Worm (Caenorhabditis elegans) whole organism, late embryonic: ENCODE data around the gene wrt-4.

Experiments used
- T23F11.4 ChIP-seq: fragments of 200-800 bp; sonication (Bioruptor generic); optimal IDR thresholded peaks from 2 replicates; lab custom pipeline; 2018; ENCODE audit warnings: mild to moderate bottlenecking, missing genetic modification characterization, missing compliant biosample characterization
- fkh-10 ChIP-seq: fragments of 150-350 bp; optimal IDR thresholded peaks from 2 replicates; lab custom pipeline; 2014; ENCODE audit warnings: missing biosample characterization, missing genetic modification reagents, missing genetic modification characterization
- hlh-13 ChIP-seq: fragments of 200-800 bp; sonication (Bioruptor generic); optimal IDR thresholded peaks from 2 replicates; lab custom pipeline; 2018; ENCODE audit warnings: mild to moderate bottlenecking, missing genetic modification characterization, missing compliant biosample characterization

- no peak for TF ChIP-seq hlh-13 (GFP tag; lab: Kevin White, UChicago)
- TF ChIP-seq T23F11.4 = no peak
- TF ChIP-seq fkh-10 (GFP tag; lab: Kevin White, UChicago) = no peak
Measured at ce11 chrX:15804072-15804471, 47.0 kb upstream of the wrt-4 start, which contains the start of gene Y7A5A.7.
